Fruit fly (Drosophila melanogaster) ovary, adult (tissue): ENCODE results near the gene CG13876.
A peak's percentile ranks its signal among the peaks of the same experiment; 100 is the strongest.

ENCODE experiments used
- CG17801 ChIP-seq: fragments of 200-800 bp; optimal IDR thresholded peaks from 2 replicates; lab custom pipeline; 2019; ENCODE audit warnings: missing biosample characterization, mild to moderate bottlenecking, missing genetic modification characterization, moderate library complexity; ENCODE audit not compliant: partially characterized antibody

Gene CG13876

dm6 chr3L:178913-179488 is 26.9 kb upstream of the CG13876 start, which contains the start of gene Vdup1:
Gene Vdup1 (minus strand): TSS chr3L:178963.
- TF ChIP-seq CG17801 (GFP tag; lab: Kevin White, UChicago): no peak

- no peak for TF ChIP-seq CG17801 (GFP tag; lab: Kevin White, UChicago)
Observed at dm6 chr3L:179490-180261, 26.3 kb upstream of the CG13876 start, which contains the start of gene CG13875. Gene CG13875 (plus strand): TSS chr3L:179923.

dm6 chr3L:180262-180543 is 25.7 kb upstream of the CG13876 start:
- TF ChIP-seq CG17801 (GFP tag; lab: Kevin White, UChicago): peak; percentile 16

DNA sequence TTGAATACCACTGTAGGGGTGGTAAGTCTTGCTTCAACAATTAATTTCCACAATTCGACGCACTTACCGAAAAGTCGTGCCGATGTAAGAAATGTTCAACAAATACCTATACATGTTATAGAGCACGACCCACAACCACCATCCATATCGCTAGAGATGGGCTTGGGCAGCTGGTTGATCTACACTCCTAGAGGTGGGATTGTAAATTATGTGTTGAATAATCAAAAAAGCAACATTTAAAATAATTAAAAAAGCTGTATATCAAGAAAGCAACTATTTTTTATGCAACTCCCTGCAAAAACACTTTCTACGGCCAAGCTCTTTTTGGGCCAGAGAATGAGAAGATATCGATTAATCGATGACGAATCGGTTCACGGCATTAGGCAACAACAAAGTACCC is 21.7 kb upstream of the CG13876 start, which contains the start of the genes CG34140, Mkp and Mtch:
Gene CG34140 (minus strand): TSS at position 174 of the 400 bp plus-strand sequence.
Gene Mkp (minus strand): TSS at position 290 of the 400 bp plus-strand sequence.
Gene Mtch (plus strand): TSS at position 376 of the 400 bp plus-strand sequence.
- peak; percentile 87 for TF ChIP-seq CG17801 (GFP tag; lab: Kevin White, UChicago)

DNA sequence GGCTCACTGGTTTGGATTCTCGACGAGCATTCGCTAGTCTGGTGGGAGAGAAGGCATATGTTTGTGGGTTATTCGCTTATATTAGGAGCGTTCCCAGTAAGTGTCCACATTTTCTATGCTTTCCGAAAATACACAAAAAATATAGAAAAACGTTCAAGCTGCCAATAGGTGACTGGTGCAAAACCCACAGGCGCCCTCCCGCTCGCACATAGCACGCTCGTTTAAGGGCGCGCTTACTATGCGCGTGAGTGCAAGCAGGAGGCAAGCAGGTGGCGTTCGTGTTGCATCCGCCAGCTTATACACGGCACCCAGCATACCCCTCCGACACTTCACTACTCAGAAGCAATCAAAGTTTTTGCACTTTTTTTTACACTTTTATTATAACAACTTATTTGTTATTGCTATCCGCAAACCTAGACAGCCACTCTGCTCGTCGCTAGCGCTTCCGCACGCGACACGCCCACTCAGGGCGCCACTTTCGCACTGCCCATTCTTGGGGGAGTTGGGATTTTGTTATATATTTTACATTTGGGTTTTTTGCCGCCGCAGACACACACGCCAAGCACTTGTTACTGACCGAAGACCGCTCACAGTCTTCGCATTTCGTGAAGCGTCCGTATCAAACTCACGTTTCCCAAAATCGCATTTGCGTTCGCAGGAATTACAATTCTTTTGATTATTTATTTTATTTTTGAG is 6.7 kb upstream of the CG13876 start:
- TF ChIP-seq CG17801 (GFP tag; lab: Kevin White, UChicago): no peak

dm6 chr3L:199754-200596 is 6.0 kb upstream of the CG13876 start, which contains the start of the genes rno and mri:
Gene rno (minus strand): TSS chr3L:199762.
Gene mri (plus strand): TSS chr3L:200174.
- TF ChIP-seq CG17801 (GFP tag; lab: Kevin White, UChicago): peak; percentile 76

dm6 chr3L:203536-204135 is 2.3 kb upstream of the CG13876 start, which contains the start of gene NitFhit:
Gene NitFhit (plus strand): TSS chr3L:203730.
- no peak for TF ChIP-seq CG17801 (GFP tag; lab: Kevin White, UChicago)

DNA sequence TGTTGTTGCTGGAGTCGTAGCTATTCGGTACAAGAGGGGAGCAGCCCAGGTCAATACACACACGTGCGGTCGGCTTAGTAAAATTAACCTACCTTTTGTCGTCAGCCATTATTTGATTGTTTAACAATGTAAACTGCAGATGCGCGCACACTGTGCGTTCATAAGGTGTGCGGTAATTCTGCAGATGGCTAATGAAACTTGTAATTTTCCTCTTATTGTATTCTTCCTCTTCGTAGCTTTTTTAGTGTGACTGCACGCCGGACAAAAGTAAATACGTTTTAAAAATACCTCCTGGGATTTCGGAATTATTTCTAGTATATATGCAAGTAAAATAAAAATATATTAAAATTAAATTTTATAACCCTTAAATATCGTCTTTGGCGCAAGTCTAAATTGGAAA is 5.3 kb downstream of the CG13876 start, which contains the start of gene Prp4k:
Gene Prp4k (minus strand): TSS at position 258 of the 400 bp plus-strand sequence.
- peak; percentile 40 for TF ChIP-seq CG17801 (GFP tag; lab: Kevin White, UChicago)

DNA sequence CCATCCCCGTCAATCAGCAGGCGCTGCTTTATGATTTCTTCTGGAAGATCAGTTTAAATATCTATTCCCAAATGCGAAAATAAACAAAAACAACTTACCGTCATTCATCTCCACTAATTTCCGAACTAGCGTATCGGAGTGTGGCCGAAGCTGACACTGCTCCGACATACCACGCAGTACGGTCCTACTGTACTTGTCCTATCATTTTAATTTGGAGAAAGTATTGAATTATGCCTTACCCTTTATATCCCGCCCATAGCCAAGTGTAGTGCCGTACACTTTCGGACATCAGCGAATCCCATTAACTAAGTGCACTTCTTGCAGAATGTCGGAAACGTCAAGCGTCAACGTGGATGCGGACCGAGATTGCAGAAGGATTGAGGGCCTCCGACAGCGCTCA is 6.6 kb downstream of the CG13876 start, which contains the start of the genes thoc7 and Dis3l2:
Gene thoc7 (minus strand): TSS at position 168 of the 400 bp plus-strand sequence.
Gene Dis3l2 (plus strand): TSS at position 190 of the 400 bp plus-strand sequence.
- peak; percentile 11 for TF ChIP-seq CG17801 (GFP tag; lab: Kevin White, UChicago)

DNA sequence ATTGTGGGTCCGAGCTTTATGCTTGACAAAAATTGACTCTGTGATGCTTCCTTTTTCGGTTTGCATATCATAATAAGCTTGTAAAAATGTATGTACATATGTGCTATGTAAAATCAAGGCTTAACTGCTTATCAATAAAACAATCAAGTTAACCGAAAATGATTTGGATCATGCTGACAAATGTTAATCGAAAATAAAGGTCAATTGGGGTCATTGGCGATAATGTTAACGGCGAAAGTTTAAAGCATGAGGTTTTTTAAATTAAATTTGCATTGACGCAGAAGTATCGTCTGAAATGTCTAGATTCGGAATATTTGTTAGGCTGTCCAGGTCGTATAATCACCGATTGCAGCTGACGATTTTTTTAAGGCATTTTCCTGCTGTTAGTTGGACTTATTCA is 10.4 kb downstream of the CG13876 start, which contains the start of gene Kaz1-ORFB:
Gene Kaz1-ORFB (plus strand): TSS at position 301 of the 400 bp plus-strand sequence.
- no peak for TF ChIP-seq CG17801 (GFP tag; lab: Kevin White, UChicago)

DNA sequence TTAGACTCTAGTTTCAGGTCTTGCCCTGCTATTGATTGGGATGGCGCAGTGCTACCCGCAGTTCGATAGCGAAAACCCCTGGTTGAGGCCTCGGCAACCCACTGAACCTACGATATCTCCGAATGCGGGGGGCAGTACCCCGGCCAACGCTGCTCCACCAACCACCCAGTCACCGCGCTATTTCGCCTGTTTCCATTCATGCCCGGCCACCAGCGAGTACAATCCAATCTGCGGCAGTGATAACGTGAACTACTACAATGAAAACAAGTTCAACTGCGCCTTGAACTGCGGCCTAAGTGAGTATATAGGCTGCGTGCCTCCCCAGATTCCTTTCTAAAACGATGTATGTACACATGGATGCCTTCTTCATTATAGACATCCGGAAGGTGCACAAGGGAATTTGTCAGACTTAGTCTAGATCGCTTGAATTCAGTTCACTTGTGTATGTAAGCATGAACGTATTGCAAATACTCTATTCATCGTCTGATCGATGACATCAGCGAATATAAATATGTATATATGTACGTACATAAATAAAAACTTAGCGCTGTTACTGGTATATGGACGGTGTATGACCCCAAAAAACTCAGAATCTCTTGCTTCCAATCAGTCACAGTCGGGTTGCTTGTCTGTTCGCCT is 11.7 kb downstream of the CG13876 start, which contains the start of gene CG13877:
Gene CG13877 (plus strand): TSS at position 589 of the 639 bp plus-strand sequence.
- TF ChIP-seq CG17801 (GFP tag; lab: Kevin White, UChicago): no peak

DNA sequence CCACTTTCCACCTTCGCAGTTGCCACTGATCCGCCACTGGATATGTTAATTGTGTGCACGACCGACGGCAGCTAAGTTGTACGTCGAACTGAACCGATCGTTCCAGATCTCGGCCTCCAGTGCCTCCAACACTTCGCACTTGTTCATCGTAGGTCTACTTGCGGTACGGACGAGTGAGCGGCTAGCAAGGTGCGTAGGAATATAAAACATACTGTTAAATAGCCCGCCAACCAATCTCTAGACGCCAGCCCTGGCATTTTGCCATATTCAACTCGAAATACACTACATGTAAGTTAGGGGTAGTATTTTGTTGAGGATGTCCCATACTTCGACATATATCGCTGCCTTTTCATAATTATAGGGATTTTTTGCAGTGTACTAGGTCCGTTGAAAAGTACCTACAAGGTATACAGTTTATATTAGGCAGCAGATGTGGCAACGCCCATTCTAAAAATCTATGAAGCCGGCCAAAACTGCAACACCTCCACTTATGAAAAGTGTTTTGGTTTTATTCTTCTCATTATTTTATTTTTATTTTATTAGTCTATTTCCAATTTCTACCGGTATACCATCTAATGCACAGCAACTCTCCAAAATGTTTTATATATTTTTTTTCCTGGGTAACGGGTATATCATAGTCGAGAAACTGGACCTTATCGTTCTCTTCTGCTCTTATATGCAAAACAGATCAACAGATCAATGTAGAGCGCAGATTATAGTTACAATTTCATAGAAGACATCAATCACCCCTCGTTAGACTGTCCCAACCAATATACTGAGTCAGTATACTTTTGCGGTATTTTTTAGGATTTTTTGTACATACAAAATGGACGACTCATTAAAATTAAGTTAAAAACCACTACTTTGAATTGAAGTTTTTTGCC is 17.3 kb downstream of the CG13876 start, which contains the start of the genes pyx and CG33229:
Gene pyx (minus strand): TSS at position 51 of the 884 bp plus-strand sequence.
Gene CG33229 (plus strand): TSS at position 834 of the 884 bp plus-strand sequence.
- peak; percentile 29 for TF ChIP-seq CG17801 (GFP tag; lab: Kevin White, UChicago)
